Worm (Caenorhabditis elegans): ENCODE results near the gene K07H8.12.
A peak's percentile ranks its signal among the peaks of the same experiment; 100 is the strongest.

K07H8.12 gene

DNA sequence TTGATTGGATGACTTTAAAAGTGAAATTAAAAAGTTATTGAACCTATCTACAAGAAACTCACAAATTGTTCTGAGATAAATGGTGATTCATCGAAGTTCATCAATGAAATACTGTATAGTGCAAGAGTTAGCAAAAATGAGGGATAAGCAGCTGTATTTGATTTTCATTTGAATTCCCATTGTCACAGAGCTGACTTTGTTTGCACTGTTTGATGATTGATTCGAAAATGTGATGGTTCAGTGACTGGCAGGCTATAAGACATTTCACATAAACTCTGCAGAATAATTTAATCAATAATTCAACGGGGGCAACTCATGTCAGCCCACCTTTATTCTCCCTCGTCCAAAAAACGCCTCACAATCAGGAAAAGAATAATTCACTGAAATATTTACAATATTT, 32.9 kb downstream of the K07H8.12 start, which contains the start of gene T09A12.8 (continued):
- TF ChIP-seq sdz-38 (tag; optimal IDR thresholded peaks at IDR 0.05) (no peak), bed-2 (GFP tag; IDR thresholded peaks at IDR 0.05) (no peak), madf-6 (GFP tag; IDR thresholded peaks at IDR 0.05) (no peak), repo-1 (tag; optimal IDR thresholded peaks at IDR 0.05) (no peak), lin-40 (tag; optimal IDR thresholded peaks at IDR 0.05) (no peak)

DNA sequence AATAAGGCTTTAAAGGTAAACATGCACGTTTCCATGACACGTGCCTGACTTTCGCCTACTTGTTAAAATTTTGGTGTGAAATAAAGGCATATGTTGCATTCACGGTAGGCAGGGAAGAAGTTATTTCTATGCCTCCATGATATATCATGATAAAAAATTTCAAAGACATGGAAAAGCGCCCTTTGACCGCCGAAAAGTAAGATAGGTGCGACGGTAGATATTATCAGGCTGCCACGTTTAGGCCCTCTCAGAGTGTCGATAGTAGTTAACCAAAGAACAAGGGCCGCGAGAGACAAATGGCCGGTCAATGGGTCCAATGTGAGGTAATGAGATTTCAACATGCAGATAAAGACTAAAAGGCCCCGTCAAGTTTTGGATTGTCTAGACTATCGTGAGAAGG, 33.3 kb downstream of the K07H8.12 start:
- TF ChIP-seq cebp-2 (GFP tag; IDR thresholded peaks at IDR 0.05) (no peak), ceh-100 (GFP tag; IDR thresholded peaks at IDR 0.05) (no peak), F57C9.4 (tag; optimal IDR thresholded peaks at IDR 0.05) (no peak), egrh-3 (GFP tag; IDR thresholded peaks at IDR 0.05) (no peak), snpc-1.3 (tag; optimal IDR thresholded peaks at IDR 0.05; ENCODE audit: insufficient read depth) (no peak)

DNA sequence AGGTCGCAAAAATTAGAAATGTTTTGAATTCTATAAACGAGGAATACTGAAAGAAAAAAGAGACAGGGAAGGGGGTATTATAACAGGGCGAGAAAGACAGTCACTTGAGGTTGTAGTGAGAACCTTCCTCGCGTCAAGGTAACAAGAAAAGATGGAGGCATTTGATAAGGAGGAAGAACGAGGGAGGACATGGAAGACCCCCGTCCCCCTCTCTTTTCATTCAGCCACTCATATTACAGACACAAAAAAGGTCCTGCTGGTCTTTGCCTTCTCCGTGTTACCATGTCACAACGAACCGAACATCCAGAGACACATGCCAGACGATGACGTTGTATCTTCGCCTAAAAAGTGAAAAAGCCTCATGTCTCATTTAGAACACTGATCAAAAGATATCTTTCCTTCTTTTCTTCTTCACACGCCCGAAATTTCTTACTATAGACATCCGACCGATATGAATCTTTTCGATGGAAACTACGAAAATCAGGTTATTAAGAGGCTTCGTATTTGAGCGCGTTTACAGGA, 35.1 kb downstream of the K07H8.12 start:
- TF ChIP-seq nhr-80 (tag; optimal IDR thresholded peaks at IDR 0.05) (peak; percentile 25), sdz-38 (tag; optimal IDR thresholded peaks at IDR 0.05) (no peak)

DNA sequence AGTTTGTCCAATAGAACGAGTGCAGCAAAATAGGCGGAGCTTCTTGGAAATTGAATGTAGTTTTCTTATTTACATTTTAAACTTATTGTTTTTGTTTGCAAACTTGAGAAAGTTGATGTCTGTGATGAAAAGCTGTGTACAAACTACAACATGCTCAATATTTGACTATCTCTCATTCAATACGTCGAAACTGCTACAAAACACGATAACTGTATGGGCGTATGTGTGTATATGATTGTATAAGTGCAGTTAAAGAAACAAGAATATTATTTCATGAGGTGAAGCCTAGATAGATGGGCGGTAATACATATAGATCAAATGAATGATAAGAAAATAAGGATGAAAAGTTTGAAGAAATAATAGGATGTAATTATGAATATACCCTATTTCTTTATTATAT, 36.9 kb downstream of the K07H8.12 start:
- TF ChIP-seq hlh-26 (GFP tag; conservative IDR thresholded peaks at IDR 0.05): no peak
- TF ChIP-seq T26A5.8 (tag; optimal IDR thresholded peaks at IDR 0.05): no peak
- TF ChIP-seq F37B4.10 (GFP tag; IDR thresholded peaks at IDR 0.05): no peak
- no peak for TF ChIP-seq ztf-6 (GFP tag; IDR thresholded peaks at IDR 0.05)
- no peak for TF ChIP-seq Y56A3A.18 (GFP tag; IDR thresholded peaks at IDR 0.05)
- TF ChIP-seq B0019.2 (GFP tag; conservative IDR thresholded peaks at IDR 0.05): no peak
- TF ChIP-seq snpc-1.3 (tag; optimal IDR thresholded peaks at IDR 0.05; ENCODE audit: insufficient read depth): no peak
- TF ChIP-seq hlh-12 (tag; optimal IDR thresholded peaks at IDR 0.05): no peak
- TF ChIP-seq somi-1 (GFP tag; optimal IDR thresholded peaks at IDR 0.05): no peak
- TF ChIP-seq mes-4 (tag; optimal IDR thresholded peaks at IDR 0.05): no peak
- TF ChIP-seq chd-7 (tag; optimal IDR thresholded peaks at IDR 0.05): no peak
- no peak for TF ChIP-seq repo-1 (tag; optimal IDR thresholded peaks at IDR 0.05)

DNA sequence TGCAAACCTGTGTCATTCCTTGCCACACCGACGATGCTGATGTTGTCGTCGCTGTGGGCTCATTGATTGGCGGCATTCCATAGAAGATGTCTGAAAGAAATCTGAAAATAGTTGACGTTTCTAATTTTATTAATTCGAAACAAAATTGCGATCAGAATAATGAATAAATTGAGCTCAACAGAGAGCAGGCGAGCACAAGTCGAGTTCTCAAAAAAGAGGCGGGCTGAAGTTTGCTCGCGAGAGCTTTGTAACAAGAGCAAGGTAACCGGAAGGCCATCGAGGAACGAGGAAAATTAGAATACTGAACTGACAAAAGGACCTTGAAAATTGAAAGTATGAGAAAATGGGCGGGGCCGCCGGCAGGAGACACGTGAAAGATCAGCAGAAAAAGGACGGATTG, 40.0 kb downstream of the K07H8.12 start, which contains the start of gene nhr-66:
Gene nhr-66 (minus strand): TSS at position 101 of the 400 bp plus-strand sequence.
- TF ChIP-seq F49E8.2 (tag; optimal IDR thresholded peaks at IDR 0.05; ENCODE audit: insufficient read depth): no peak
- TF ChIP-seq ekl-4 (GFP tag; IDR thresholded peaks at IDR 0.05): no peak
- TF ChIP-seq aptf-2 (GFP tag; conservative IDR thresholded peaks at IDR 0.05): no peak
- no peak for TF ChIP-seq die-1 (tag; optimal IDR thresholded peaks at IDR 0.05)
- no peak for TF ChIP-seq dpl-1 (GFP tag; optimal IDR thresholded peaks at IDR 0.05)
- TF ChIP-seq ztf-6 (GFP tag; IDR thresholded peaks at IDR 0.05): no peak
- no peak for TF ChIP-seq ZK185.1 (tag; optimal IDR thresholded peaks at IDR 0.05; ENCODE audit: poor library complexity, severe bottlenecking)
- no peak for TF ChIP-seq efl-1 (GFP tag; optimal IDR thresholded peaks at IDR 0.05)
- TF ChIP-seq C06A6.2 (GFP tag; conservative IDR thresholded peaks at IDR 0.05): no peak
- no peak for TF ChIP-seq mel-28 (tag; optimal IDR thresholded peaks at IDR 0.05; ENCODE audit: borderline replicate concordance)
- no peak for TF ChIP-seq dpff-1 (tag; optimal IDR thresholded peaks at IDR 0.05)
- TF ChIP-seq egl-18 (GFP tag; IDR thresholded peaks at IDR 0.05): no peak
- TF ChIP-seq sea-2 (GFP tag; IDR thresholded peaks at IDR 0.05): no peak
- TF ChIP-seq chd-7 (tag; optimal IDR thresholded peaks at IDR 0.05): no peak
- TF ChIP-seq K11D2.4 (GFP tag; IDR thresholded peaks at IDR 0.05): no peak
- no peak for TF ChIP-seq atf-7 (tag; optimal IDR thresholded peaks at IDR 0.05)
- TF ChIP-seq B0336.3 (GFP tag; IDR thresholded peaks at IDR 0.05): no peak
- TF ChIP-seq C17E4.6 (GFP tag; IDR thresholded peaks at IDR 0.05): no peak
- TF ChIP-seq him-1 (tag; optimal IDR thresholded peaks at IDR 0.05): no peak
